Fruit fly (Drosophila melanogaster) Kc167 (cell line): ENCODE results near the gene wapl.

Experiments
- Myc ChIP-seq: fragments of >200 bp; optimal IDR thresholded peaks from 2 replicates; lab custom pipeline; 2017; ENCODE audit warnings: missing external identifiers
- Sin3A ChIP-seq: fragments of >200 bp; optimal IDR thresholded peaks from 2 replicates; lab custom pipeline; 2018; ENCODE audit warnings: missing external identifiers
- h ChIP-seq: fragments of >200 bp; optimal IDR thresholded peaks from 3 replicates; lab custom pipeline; 2018; ENCODE audit warnings: missing external identifiers
- insv ChIP-seq: fragments of >200 bp; optimal IDR thresholded peaks from 3 replicates; lab custom pipeline; 2018; ENCODE audit warnings: missing external identifiers
- psq ChIP-seq: fragments of >200 bp; optimal IDR thresholded peaks from 2 replicates; lab custom pipeline; 2017; ENCODE audit warnings: missing external identifiers
- ttk ChIP-seq: sonication (Bioruptor generic); optimal IDR thresholded peaks from 2 replicates; lab custom pipeline; 2017; ENCODE audit warnings: missing external identifiers

dm6 chrX:2139610-2140009, 19.2 kb downstream of the wapl start:
- no peak for TF ChIP-seq psq (lab: Kevin White, UChicago)
- no peak for TF ChIP-seq h (lab: Kevin White, UChicago)
- TF ChIP-seq Myc (lab: Kevin White, UChicago): no peak
- no peak for TF ChIP-seq insv (lab: Kevin White, UChicago)
- TF ChIP-seq Sin3A: no peak
- TF ChIP-seq ttk (lab: Kevin White, UChicago): no peak
